Fruit fly (Drosophila melanogaster) whole organism, embryonic: Measurements from ENCODE around the gene Vps13D.
A peak's percentile ranks its signal among the peaks of the same experiment; 100 is the strongest.

Experiments used
- Adf1 ChIP-seq: fragments of 200-800 bp; sonication (Bioruptor generic); IDR thresholded peaks from 2 replicates; pipeline ENCODE4 v1.3.6; 2022; ENCODE audit warnings: missing biosample characterization, missing genetic modification characterization
- Atf6 ChIP-seq: fragments of 200-800 bp; sonication (Bioruptor generic); IDR thresholded peaks from 2 replicates; pipeline ENCODE4 v1.3.6; 2022; ENCODE audit warnings: missing biosample characterization, missing genetic modification characterization
- B-H2 ChIP-seq: fragments of 200-800 bp; sonication (Bioruptor generic); optimal IDR thresholded peaks from 2 replicates; lab custom pipeline; 2018; ENCODE audit warnings: missing biosample characterization, mild to moderate bottlenecking, missing genetic modification characterization
- CG10274 ChIP-seq: fragments of 200-800 bp; sonication (Bioruptor generic); optimal IDR thresholded peaks from 3 replicates; lab custom pipeline; 2017; ENCODE audit warnings: missing biosample characterization, mild to moderate bottlenecking, missing genetic modification characterization
- CG10366 ChIP-seq: fragments of 200-800 bp; sonication (Bioruptor generic); IDR thresholded peaks from 2 replicates; pipeline ENCODE4 v1.3.6; 2022; ENCODE audit warnings: missing biosample characterization, missing genetic modification characterization
- CG11504 ChIP-seq: fragments of 200-800 bp; sonication (Bioruptor generic); optimal IDR thresholded peaks from 3 replicates; lab custom pipeline; 2019; ENCODE audit warnings: missing biosample characterization, mild to moderate bottlenecking, missing genetic modification characterization, moderate library complexity
- CG11695 ChIP-seq: fragments of 200-800 bp; sonication (Bioruptor generic); IDR thresholded peaks from 3 replicates; pipeline ENCODE4 v1.3.6; 2022; ENCODE audit warnings: missing biosample characterization, missing genetic modification characterization
- CG12071 ChIP-seq: fragments of 200-800 bp; sonication (Bioruptor generic); optimal IDR thresholded peaks from 3 replicates; lab custom pipeline; 2018; ENCODE audit warnings: missing biosample characterization, mild to moderate bottlenecking, missing genetic modification characterization
- CG13123 ChIP-seq: fragments of 200-800 bp; sonication (Bioruptor generic); optimal IDR thresholded peaks from 2 replicates; lab custom pipeline; 2016; ENCODE audit warnings: missing biosample characterization, missing genetic modification characterization
- CG2120 ChIP-seq: fragments of 200-800 bp; sonication (Bioruptor generic); optimal IDR thresholded peaks from 3 replicates; lab custom pipeline; 2016; ENCODE audit warnings: missing biosample characterization, missing genetic modification characterization
- CG2199 ChIP-seq: fragments of 200-800 bp; sonication (Bioruptor generic); IDR thresholded peaks from 3 replicates; pipeline ENCODE4 v1.3.6; 2022; ENCODE audit warnings: missing biosample characterization, missing genetic modification characterization
- CG3281 ChIP-seq: fragments of 200-800 bp; sonication (Bioruptor generic); optimal IDR thresholded peaks from 3 replicates; lab custom pipeline; 2017; ENCODE audit warnings: missing biosample characterization, mild to moderate bottlenecking, missing genetic modification characterization
- CG34422 ChIP-seq: fragments of 200-800 bp; sonication (Bioruptor generic); IDR thresholded peaks from 3 replicates; pipeline ENCODE4 v1.3.6; 2022; ENCODE audit warnings: missing biosample characterization, missing genetic modification characterization
- CG3847 ChIP-seq: fragments of 200-800 bp; sonication (Bioruptor generic); IDR thresholded peaks from 2 replicates; pipeline ENCODE4 v1.3.6; 2022; ENCODE audit warnings: missing biosample characterization, missing genetic modification characterization
- CG4404 ChIP-seq: fragments of 200-800 bp; sonication (Bioruptor generic); IDR thresholded peaks from 2 replicates; pipeline ENCODE4 v1.3.6; 2022; ENCODE audit warnings: missing biosample characterization, missing genetic modification characterization
- CG4617 ChIP-seq: fragments of 200-800 bp; sonication (Bioruptor generic); optimal IDR thresholded peaks from 3 replicates; lab custom pipeline; 2016; ENCODE audit warnings: missing biosample characterization, missing genetic modification characterization, borderline replicate concordance
- CG6654 ChIP-seq: fragments of 200-800 bp; sonication (Bioruptor generic); optimal IDR thresholded peaks from 2 replicates; lab custom pipeline; 2017; ENCODE audit warnings: missing biosample characterization, mild to moderate bottlenecking, missing genetic modification characterization
- CG6765 ChIP-seq: fragments of 200-800 bp; sonication (Bioruptor generic); optimal IDR thresholded peaks from 3 replicates; lab custom pipeline; 2017; ENCODE audit warnings: missing biosample characterization, mild to moderate bottlenecking, missing genetic modification characterization
- CG8290 ChIP-seq, 3 experiments: fragments of 200-800 bp; sonication (Bioruptor generic); optimal IDR thresholded peaks; 2 replicates each; lab custom pipeline; 2016 to 2019; ENCODE audit warnings: missing biosample characterization in 3 of 3, missing genetic modification characterization in 3 of 3, mild to moderate bottlenecking in 2 of 3, moderate library complexity in 1 of 3
- CG8478 ChIP-seq: fragments of >200 bp; optimal IDR thresholded peaks from 2 replicates; lab custom pipeline; 2018
- Camta ChIP-seq: fragments of 200-800 bp; sonication (Bioruptor generic); optimal IDR thresholded peaks from 2 replicates; lab custom pipeline; 2016; ENCODE audit warnings: missing biosample characterization, missing genetic modification characterization
- Dref ChIP-seq: fragments of 200-800 bp; sonication (Bioruptor generic); IDR thresholded peaks from 2 replicates; pipeline ENCODE4 v1.3.6; 2022; ENCODE audit warnings: missing biosample characterization, missing genetic modification characterization
- Fer1 ChIP-seq: fragments of 200-800 bp; sonication (Bioruptor generic); optimal IDR thresholded peaks from 2 replicates; lab custom pipeline; 2017; ENCODE audit warnings: missing biosample characterization, mild to moderate bottlenecking, missing genetic modification characterization
- Fer2 ChIP-seq: fragments of 200-800 bp; sonication (Bioruptor generic); optimal IDR thresholded peaks from 2 replicates; lab custom pipeline; 2018; ENCODE audit warnings: missing biosample characterization, mild to moderate bottlenecking, missing genetic modification characterization, moderate library complexity
- Fer3 ChIP-seq: fragments of 200-800 bp; sonication (Bioruptor generic); optimal IDR thresholded peaks from 2 replicates; lab custom pipeline; 2018; ENCODE audit warnings: missing biosample characterization, mild to moderate bottlenecking, missing genetic modification characterization, moderate library complexity
- Lim3 ChIP-seq: fragments of 200-800 bp; sonication (Bioruptor generic); IDR thresholded peaks from 2 replicates; pipeline ENCODE4 v1.3.6; 2022; ENCODE audit warnings: missing biosample characterization, missing genetic modification characterization
- MBD-R2 ChIP-seq: fragments of 200-800 bp; sonication (Bioruptor generic); IDR thresholded peaks from 2 replicates; pipeline ENCODE4 v1.3.6; 2022; ENCODE audit warnings: missing biosample characterization, missing genetic modification characterization
- Max ChIP-seq: fragments of 200-800 bp; sonication (Bioruptor generic); optimal IDR thresholded peaks from 2 replicates; lab custom pipeline; 2016; ENCODE audit warnings: missing biosample characterization, mild to moderate bottlenecking, missing genetic modification characterization
- Neu2 ChIP-seq: fragments of 200-800 bp; sonication (Bioruptor generic); optimal IDR thresholded peaks from 3 replicates; lab custom pipeline; 2016; ENCODE audit warnings: missing biosample characterization, missing genetic modification characterization, borderline replicate concordance
- Pdp1 ChIP-seq, 2 experiments: fragments of 200-800 bp; sonication (Bioruptor generic); optimal IDR thresholded peaks; 3 replicates each; lab custom pipeline; 2016; ENCODE audit warnings: missing biosample characterization in 2 of 2, missing genetic modification characterization in 2 of 2, mild to moderate bottlenecking in 1 of 2, moderate library complexity in 1 of 2
- Rfx ChIP-seq: fragments of 200-800 bp; sonication (Bioruptor generic); IDR thresholded peaks from 2 replicates; pipeline ENCODE4 v1.3.6; 2022; ENCODE audit warnings: missing biosample characterization, missing genetic modification characterization
- Sin3A ChIP-seq: fragments of >200 bp; optimal IDR thresholded peaks from 2 replicates; lab custom pipeline; 2018
- Spps ChIP-seq: fragments of 200-800 bp; sonication (Bioruptor generic); optimal IDR thresholded peaks from 2 replicates; lab custom pipeline; 2018; ENCODE audit warnings: missing biosample characterization, mild to moderate bottlenecking, missing genetic modification characterization
- az2 ChIP-seq: fragments of 200-800 bp; sonication (Bioruptor generic); optimal IDR thresholded peaks from 3 replicates; lab custom pipeline; 2016; ENCODE audit warnings: missing biosample characterization, missing genetic modification characterization
- cas ChIP-seq: fragments of 200-800 bp; sonication (Bioruptor generic); IDR thresholded peaks from 2 replicates; pipeline ENCODE4 v1.3.6; 2022; ENCODE audit warnings: missing biosample characterization, missing genetic modification characterization
- crol ChIP-seq: fragments of 200-800 bp; sonication (Bioruptor generic); IDR thresholded peaks from 2 replicates; pipeline ENCODE4 v1.3.6; 2022; ENCODE audit warnings: missing biosample characterization, missing genetic modification characterization
- da ChIP-seq: fragments of 200-800 bp; sonication (Bioruptor generic); optimal IDR thresholded peaks from 2 replicates; lab custom pipeline; 2016; ENCODE audit warnings: missing biosample characterization, missing genetic modification characterization
- dati ChIP-seq: fragments of 200-800 bp; sonication (Bioruptor generic); IDR thresholded peaks from 2 replicates; pipeline ENCODE4 v1.3.6; 2022; ENCODE audit warnings: missing biosample characterization, missing genetic modification characterization
- fd96Cb ChIP-seq: fragments of 200-800 bp; sonication (Bioruptor generic); optimal IDR thresholded peaks from 2 replicates; lab custom pipeline; 2018; ENCODE audit warnings: missing biosample characterization, mild to moderate bottlenecking, missing genetic modification characterization, moderate library complexity
- gcm2 ChIP-seq: fragments of 200-800 bp; sonication (Bioruptor generic); optimal IDR thresholded peaks from 2 replicates; lab custom pipeline; 2016; ENCODE audit warnings: missing biosample characterization, missing genetic modification characterization
- gsb ChIP-seq: fragments of 200-800 bp; sonication (Bioruptor generic); IDR thresholded peaks from 2 replicates; pipeline ENCODE4 v1.3.6; 2022; ENCODE audit warnings: missing biosample characterization, missing genetic modification characterization
- her ChIP-seq: fragments of 200-800 bp; sonication (Bioruptor generic); optimal IDR thresholded peaks from 2 replicates; lab custom pipeline; 2016; ENCODE audit warnings: missing biosample characterization, missing genetic modification characterization
- pfk ChIP-seq: fragments of 200-800 bp; sonication (Bioruptor generic); optimal IDR thresholded peaks from 2 replicates; lab custom pipeline; 2018; ENCODE audit warnings: missing biosample characterization, mild to moderate bottlenecking, missing genetic modification characterization, moderate library complexity
- seq ChIP-seq: fragments of 200-800 bp; sonication (Bioruptor generic); IDR thresholded peaks from 2 replicates; pipeline ENCODE4 v1.3.6; 2022; ENCODE audit warnings: missing biosample characterization, missing genetic modification characterization
- shn ChIP-seq: fragments of 200-800 bp; sonication (Bioruptor generic); optimal IDR thresholded peaks from 3 replicates; lab custom pipeline; 2016; ENCODE audit warnings: missing biosample characterization, missing genetic modification characterization
- slou ChIP-seq: fragments of 200-800 bp; sonication (Bioruptor generic); optimal IDR thresholded peaks from 3 replicates; lab custom pipeline; 2016; ENCODE audit warnings: missing biosample characterization, missing genetic modification characterization
- slp2 ChIP-seq: fragments of 200-800 bp; sonication (Bioruptor generic); optimal IDR thresholded peaks from 2 replicates; lab custom pipeline; 2016; ENCODE audit warnings: missing biosample characterization, missing genetic modification characterization
- tap ChIP-seq: fragments of 200-800 bp; optimal IDR thresholded peaks from 3 replicates; lab custom pipeline; 2019; ENCODE audit warnings: missing biosample characterization, mild to moderate bottlenecking, missing genetic modification characterization, moderate library complexity
- tup ChIP-seq: fragments of 200-800 bp; sonication (Bioruptor generic); optimal IDR thresholded peaks from 2 replicates; lab custom pipeline; 2016; ENCODE audit warnings: missing biosample characterization, mild to moderate bottlenecking, missing genetic modification characterization, moderate library complexity
- yki ChIP-seq: fragments of >200 bp; optimal IDR thresholded peaks from 3 replicates; lab custom pipeline; 2018
- zen2 ChIP-seq: fragments of 200-800 bp; sonication (Bioruptor generic); IDR thresholded peaks from 3 replicates; pipeline ENCODE4 v1.3.6; 2022; ENCODE audit warnings: missing biosample characterization, missing genetic modification characterization; ENCODE audit not compliant: partially characterized antibody
- zfh2 ChIP-seq: fragments of 200-800 bp; sonication (Bioruptor generic); optimal IDR thresholded peaks from 2 replicates; lab custom pipeline; 2016; ENCODE audit warnings: missing biosample characterization, missing genetic modification characterization

Gene Vps13D

dm6 chr3L:12813907-12814306, 59.1 kb downstream of the Vps13D start, which contains the start of the genes Sf3a2 and CG42588 (continued):
- peak; percentile 2 to 37 for TF ChIP-seq Pdp1 (GFP tag; optimal IDR thresholded peaks at IDR 0.05; lab: Kevin White, UChicago)
- TF ChIP-seq CG3847 = peak; percentile 83
- TF ChIP-seq Max = peak; percentile 73
- TF ChIP-seq slou (GFP tag; lab: Kevin White, UChicago) = peak; percentile 36
- TF ChIP-seq dati = no peak
- TF ChIP-seq Adf1 (GFP tag; lab: Robert Waterston, UW) = peak; percentile 38; the same call in 1 of the 2 replicates
- TF ChIP-seq gsb (GFP tag; lab: Robert Waterston, UW) = no peak
- TF ChIP-seq zen2 (GFP tag; lab: Robert Waterston, UW) = no peak; the same call in 2 of the 3 replicates
- TF ChIP-seq fd96Cb = peak; percentile 12
- no peak for TF ChIP-seq yki (lab: Kevin White, UChicago)
- TF ChIP-seq CG2199 (GFP tag; lab: Robert Waterston, UW) = no peak
- TF ChIP-seq crol (GFP tag; lab: Robert Waterston, UW) = no peak
- 0 out of 3 replicates have a peak, but pooled peaks have one; percentile 54 for TF ChIP-seq CG11695 (GFP tag; lab: Robert Waterston, UW)
- peak; percentile 25 for TF ChIP-seq CG13123 (GFP tag; lab: Kevin White, UChicago)
- TF ChIP-seq tup (GFP tag; lab: Kevin White, UChicago) = no peak
- TF ChIP-seq da (GFP tag; lab: Kevin White, UChicago) = no peak
- TF ChIP-seq cas (GFP tag; lab: Robert Waterston, UW) = peak; percentile 40; the same call in 1 of the 2 replicates
- TF ChIP-seq CG8290 (GFP tag; optimal IDR thresholded peaks at IDR 0.05; lab: Kevin White, UChicago) = peak; percentile 63
- no peak for TF ChIP-seq CG8290 (tag; optimal IDR thresholded peaks at IDR 0.05; lab: Kevin White, UChicago)
- peak; percentile 76; the same call in 1 of the 2 replicates for TF ChIP-seq Atf6 (GFP tag; lab: Robert Waterston, UW)
- TF ChIP-seq CG6765 (GFP tag; lab: Kevin White, UChicago) = no peak
- peak; percentile 41 for TF ChIP-seq Fer2 (tag; lab: Kevin White, UChicago)
- TF ChIP-seq Spps (tag; lab: Kevin White, UChicago) = peak; percentile 26
- TF ChIP-seq Dref (GFP tag; lab: Robert Waterston, UW) = peak; percentile 61
- TF ChIP-seq CG11504 (tag; lab: Kevin White, UChicago) = no peak
- TF ChIP-seq seq (GFP tag; lab: Robert Waterston, UW) = peak; percentile 15; the same call in 1 of the 2 replicates
- TF ChIP-seq gcm2 (GFP tag; lab: Kevin White, UChicago) = no peak
- peak; percentile 90 for TF ChIP-seq MBD-R2
- TF ChIP-seq CG8478 (lab: Kevin White, UChicago) = no peak
- TF ChIP-seq CG2120 (GFP tag; lab: Kevin White, UChicago) = peak; percentile 82
- TF ChIP-seq tap (tag; lab: Kevin White, UChicago) = peak; percentile 48
- TF ChIP-seq Fer1 (GFP tag; lab: Kevin White, UChicago) = peak; percentile 23
- peak; percentile 77; the same call in 1 of the 2 replicates for TF ChIP-seq Rfx (GFP tag; lab: Robert Waterston, UW)
- TF ChIP-seq CG4617 (GFP tag; lab: Kevin White, UChicago) = peak; percentile 80
- TF ChIP-seq CG3281 (GFP tag; lab: Kevin White, UChicago) = no peak
- TF ChIP-seq B-H2 (GFP tag; lab: Kevin White, UChicago) = peak; percentile 59
- TF ChIP-seq Camta = no peak
- peak; percentile 68 for TF ChIP-seq CG4404 (GFP tag; lab: Robert Waterston, UW)
- TF ChIP-seq CG34422 (GFP tag; lab: Robert Waterston, UW) = peak; percentile 85; the same call in 2 of the 3 replicates
- TF ChIP-seq pfk = no peak
- peak; percentile 26 for TF ChIP-seq zfh2
- peak; percentile 74 for TF ChIP-seq az2 (GFP tag; lab: Kevin White, UChicago)
- no peak for TF ChIP-seq slp2 (GFP tag; lab: Kevin White, UChicago)
- TF ChIP-seq Sin3A (lab: Kevin White, UChicago) = peak; percentile 21
- no peak for TF ChIP-seq Neu2 (GFP tag; lab: Kevin White, UChicago)
- TF ChIP-seq her = no peak
- TF ChIP-seq Lim3 = no peak
- no peak for TF ChIP-seq CG10274 (GFP tag; lab: Kevin White, UChicago)
- no peak for TF ChIP-seq Fer3 (tag; lab: Kevin White, UChicago)
- no peak for TF ChIP-seq CG6654 (GFP tag; lab: Kevin White, UChicago)
- TF ChIP-seq shn = peak; percentile 5
- TF ChIP-seq CG12071 (GFP tag; lab: Kevin White, UChicago) = no peak
- no peak; the same call in 1 of the 2 replicates for TF ChIP-seq CG10366 (GFP tag; lab: Robert Waterston, UW)
